Worm (Caenorhabditis elegans) whole organism, late embryonic: ENCODE results near the gene F52E10.2.

Experiments used
- Y22D7AL.16 ChIP-seq: sonication (generic microtip); optimal IDR thresholded peaks from 2 replicates; lab custom pipeline; 2016; ENCODE audit warnings: missing genetic modification characterization, missing compliant biosample characterization
- pha-4 ChIP-seq: fragments of 150-350 bp; optimal IDR thresholded peaks from 2 replicates; lab custom pipeline; 2018; ENCODE audit warnings: missing biosample characterization, missing genetic modification reagents, missing genetic modification characterization

Gene F52E10.2

DNA sequence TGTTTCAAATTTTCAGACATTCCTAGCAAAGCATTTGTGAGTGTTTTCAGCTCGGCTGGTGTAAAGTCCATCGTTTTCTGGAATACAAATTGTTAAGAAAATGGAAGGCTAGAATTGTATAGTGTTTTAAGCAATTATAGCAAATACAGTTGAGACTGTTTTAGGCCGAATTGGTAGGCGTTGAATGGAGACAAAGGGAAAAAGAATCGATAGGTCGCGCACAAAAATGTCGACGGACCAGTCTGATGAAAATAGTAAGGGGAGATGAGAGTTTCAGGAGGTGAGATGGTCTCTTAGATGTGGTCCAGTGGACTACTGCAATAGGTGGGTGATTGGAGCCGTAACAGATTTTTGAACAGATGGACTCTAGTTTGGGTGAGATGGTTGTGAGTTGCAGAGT, 42.4 kb downstream of the F52E10.2 start:
- no peak for TF ChIP-seq Y22D7AL.16 (tag; lab: Kevin White, UChicago)
- no peak for TF ChIP-seq pha-4 (tag; lab: Kevin White, UChicago)
- TF ChIP-seq, all 69 proteins: peak for 0
